Fruit fly (Drosophila melanogaster) whole organism, embryonic: Measurements from ENCODE around the gene CG17343.
A peak's percentile ranks its signal among the peaks of the same experiment; 100 is the strongest.

Experiments used
- Ada2b ChIP-seq: fragments of 200-800 bp; sonication (Bioruptor generic); IDR thresholded peaks from 2 replicates; pipeline ENCODE4 v1.3.6; 2022; ENCODE audit warnings: missing biosample characterization, missing genetic modification characterization
- Atf3 ChIP-seq: fragments of 200-800 bp; sonication (Bioruptor generic); optimal IDR thresholded peaks from 3 replicates; lab custom pipeline; 2016; ENCODE audit warnings: missing biosample characterization, missing genetic modification characterization
- CG10147 ChIP-seq: fragments of 200-800 bp; sonication (Bioruptor generic); optimal IDR thresholded peaks from 2 replicates; lab custom pipeline; 2019; ENCODE audit warnings: missing biosample characterization, mild to moderate bottlenecking, missing genetic modification characterization, moderate library complexity
- CG10267 ChIP-seq: fragments of 200-800 bp; sonication (Bioruptor generic); optimal IDR thresholded peaks from 2 replicates; lab custom pipeline; 2018; ENCODE audit warnings: missing biosample characterization, mild to moderate bottlenecking, missing genetic modification characterization, moderate library complexity
- CG11504 ChIP-seq: fragments of 200-800 bp; sonication (Bioruptor generic); optimal IDR thresholded peaks from 3 replicates; lab custom pipeline; 2019; ENCODE audit warnings: missing biosample characterization, mild to moderate bottlenecking, missing genetic modification characterization, moderate library complexity
- CG11560 ChIP-seq: fragments of 200-800 bp; sonication (Bioruptor generic); IDR thresholded peaks from 3 replicates; pipeline ENCODE4 v1.3.6; 2022; ENCODE audit warnings: missing biosample characterization, missing genetic modification characterization
- CG12219 ChIP-seq: fragments of 200-800 bp; sonication (Bioruptor generic); optimal IDR thresholded peaks from 3 replicates; lab custom pipeline; 2018; ENCODE audit warnings: missing biosample characterization, mild to moderate bottlenecking, missing genetic modification characterization
- CG12391 ChIP-seq: fragments of 200-800 bp; sonication (Bioruptor generic); optimal IDR thresholded peaks from 3 replicates; lab custom pipeline; 2018; ENCODE audit warnings: missing biosample characterization, mild to moderate bottlenecking, missing genetic modification characterization, moderate library complexity
- CG13287 ChIP-seq: fragments of 200-800 bp; sonication (Bioruptor generic); IDR thresholded peaks from 2 replicates; pipeline ENCODE4 v1.3.6; 2022; ENCODE audit warnings: missing biosample characterization, missing genetic modification characterization; ENCODE audit not compliant: partially characterized antibody
- CG13424 ChIP-seq: fragments of 200-800 bp; sonication (Bioruptor generic); optimal IDR thresholded peaks from 2 replicates; lab custom pipeline; 2019; ENCODE audit warnings: missing biosample characterization, mild to moderate bottlenecking, missing genetic modification characterization, moderate library complexity
- CG14860 ChIP-seq: fragments of 200-800 bp; sonication (Bioruptor generic); IDR thresholded peaks from 3 replicates; pipeline ENCODE4 v1.3.6; 2022; ENCODE audit warnings: missing biosample characterization, missing genetic modification characterization; ENCODE audit not compliant: partially characterized antibody
- CG15011 ChIP-seq: fragments of 200-800 bp; sonication (Bioruptor generic); optimal IDR thresholded peaks from 3 replicates; lab custom pipeline; 2018; ENCODE audit warnings: missing biosample characterization, mild to moderate bottlenecking, missing genetic modification characterization
- CG17328 ChIP-seq: fragments of 200-800 bp; sonication (Bioruptor generic); IDR thresholded peaks from 2 replicates; pipeline ENCODE4 v1.3.6; 2022; ENCODE audit warnings: missing biosample characterization, missing genetic modification characterization
- CG17359 ChIP-seq: fragments of 200-800 bp; sonication (Bioruptor generic); optimal IDR thresholded peaks from 3 replicates; lab custom pipeline; 2018; ENCODE audit warnings: missing biosample characterization, mild to moderate bottlenecking, missing genetic modification characterization, moderate library complexity
- CG17829 ChIP-seq: fragments of 200-800 bp; optimal IDR thresholded peaks from 2 replicates; lab custom pipeline; 2019; ENCODE audit warnings: missing biosample characterization, mild to moderate bottlenecking, missing genetic modification characterization, moderate library complexity
- CG18599 ChIP-seq: fragments of 200-800 bp; sonication (Bioruptor generic); optimal IDR thresholded peaks from 3 replicates; lab custom pipeline; 2017; ENCODE audit warnings: missing biosample characterization, missing genetic modification characterization, mild to moderate bottlenecking, moderate library complexity, missing genetic modification reagents
- CG2202 ChIP-seq: fragments of 200-800 bp; sonication (Bioruptor generic); optimal IDR thresholded peaks from 2 replicates; lab custom pipeline; 2018; ENCODE audit warnings: missing biosample characterization, mild to moderate bottlenecking, missing genetic modification characterization
- CG34224 ChIP-seq: fragments of 200-800 bp; sonication (Bioruptor generic); IDR thresholded peaks from 3 replicates; pipeline ENCODE4 v1.3.6; 2022; ENCODE audit warnings: missing biosample characterization, missing genetic modification characterization; ENCODE audit not compliant: partially characterized antibody
- CG34422 ChIP-seq: fragments of 200-800 bp; sonication (Bioruptor generic); IDR thresholded peaks from 3 replicates; pipeline ENCODE4 v1.3.6; 2022; ENCODE audit warnings: missing biosample characterization, missing genetic modification characterization
- CG7271 ChIP-seq: fragments of 200-800 bp; sonication (Bioruptor generic); optimal IDR thresholded peaks from 2 replicates; lab custom pipeline; 2018; ENCODE audit warnings: missing biosample characterization, mild to moderate bottlenecking, missing genetic modification characterization, moderate library complexity
- CG8281 ChIP-seq: fragments of 200-800 bp; sonication (Bioruptor generic); optimal IDR thresholded peaks from 2 replicates; lab custom pipeline; 2018; ENCODE audit warnings: missing biosample characterization, mild to moderate bottlenecking, missing genetic modification characterization, moderate library complexity
- CG8388 ChIP-seq: fragments of 200-800 bp; sonication (Bioruptor generic); optimal IDR thresholded peaks from 2 replicates; lab custom pipeline; 2019; ENCODE audit warnings: missing biosample characterization, mild to moderate bottlenecking, missing genetic modification characterization, moderate library complexity
- CG8478 ChIP-seq: fragments of >200 bp; optimal IDR thresholded peaks from 2 replicates; lab custom pipeline; 2018
- CG9797 ChIP-seq: fragments of 200-800 bp; sonication (Bioruptor generic); optimal IDR thresholded peaks from 3 replicates; lab custom pipeline; 2018; ENCODE audit warnings: missing biosample characterization, mild to moderate bottlenecking, missing genetic modification characterization
- CoRest ChIP-seq: fragments of 200-800 bp; sonication (Bioruptor generic); optimal IDR thresholded peaks from 3 replicates; lab custom pipeline; 2018; ENCODE audit warnings: missing biosample characterization, mild to moderate bottlenecking, missing genetic modification characterization, moderate library complexity
- D19A ChIP-seq: fragments of 200-800 bp; optimal IDR thresholded peaks from 3 replicates; lab custom pipeline; 2019; ENCODE audit warnings: missing biosample characterization, mild to moderate bottlenecking, missing genetic modification characterization, moderate library complexity
- Ets97D ChIP-seq: fragments of 200-800 bp; sonication (Bioruptor generic); optimal IDR thresholded peaks from 3 replicates; lab custom pipeline; 2016; ENCODE audit warnings: missing biosample characterization, missing genetic modification characterization
- Fer3 ChIP-seq: fragments of 200-800 bp; sonication (Bioruptor generic); optimal IDR thresholded peaks from 2 replicates; lab custom pipeline; 2018; ENCODE audit warnings: missing biosample characterization, mild to moderate bottlenecking, missing genetic modification characterization, moderate library complexity
- H15 ChIP-seq: fragments of 200-800 bp; sonication (Bioruptor generic); IDR thresholded peaks from 3 replicates; pipeline ENCODE4 v1.3.6; 2022; ENCODE audit warnings: missing biosample characterization, missing genetic modification characterization
- Lpt ChIP-seq: fragments of >200 bp; optimal IDR thresholded peaks from 2 replicates; lab custom pipeline; 2018; ENCODE audit warnings: missing biosample characterization, missing genetic modification characterization
- Nf-YC ChIP-seq: fragments of 200-800 bp; optimal IDR thresholded peaks from 3 replicates; lab custom pipeline; 2019; ENCODE audit warnings: missing biosample characterization, mild to moderate bottlenecking, missing genetic modification characterization, moderate library complexity
- Oaz ChIP-seq: fragments of 200-800 bp; sonication (Bioruptor generic); IDR thresholded peaks from 2 replicates; pipeline ENCODE4 v1.3.6; 2022; ENCODE audit warnings: missing biosample characterization, missing genetic modification characterization
- Ptx1 ChIP-seq: fragments of 200-800 bp; sonication (Bioruptor generic); IDR thresholded peaks from 2 replicates; pipeline ENCODE4 v1.3.6; 2022; ENCODE audit warnings: missing biosample characterization, missing genetic modification characterization
- Sox102F ChIP-seq: fragments of 200-800 bp; sonication (Bioruptor generic); optimal IDR thresholded peaks from 2 replicates; lab custom pipeline; 2018; ENCODE audit warnings: missing biosample characterization, mild to moderate bottlenecking, missing genetic modification characterization, moderate library complexity
- Stat92E ChIP-seq, 3 experiments: fragments of >200 bp in 2 of 3; fragments of 200-800 bp in 1 of 3; sonication (Bioruptor generic) in 1 of 3; optimal IDR thresholded peaks; 2 replicates each; lab custom pipeline; 2017 to 2019; ENCODE audit warnings: missing biosample characterization in 3 of 3, missing genetic modification characterization in 3 of 3, mild to moderate bottlenecking in 1 of 3, moderate library complexity in 1 of 3
- bowl ChIP-seq: fragments of 200-800 bp; sonication (Bioruptor generic); IDR thresholded peaks from 2 replicates; pipeline ENCODE4 v1.3.6; 2022; ENCODE audit warnings: missing biosample characterization, missing genetic modification characterization
- crc ChIP-seq: fragments of 200-800 bp; sonication (Bioruptor generic); optimal IDR thresholded peaks from 2 replicates; lab custom pipeline; 2016; ENCODE audit warnings: missing biosample characterization, missing genetic modification characterization
- danr ChIP-seq: fragments of 200-800 bp; sonication (Bioruptor generic); IDR thresholded peaks from 2 replicates; pipeline ENCODE4 v1.3.6; 2022; ENCODE audit warnings: missing biosample characterization, missing genetic modification characterization
- dimm ChIP-seq: fragments of 200-800 bp; sonication (Bioruptor generic); IDR thresholded peaks from 2 replicates; pipeline ENCODE4 v1.3.6; 2022; ENCODE audit warnings: missing biosample characterization, missing genetic modification characterization
- fu2 ChIP-seq: fragments of 200-800 bp; sonication (Bioruptor generic); optimal IDR thresholded peaks from 2 replicates; lab custom pipeline; 2016; ENCODE audit warnings: missing biosample characterization, missing genetic modification characterization
- jigr1 ChIP-seq: fragments of 200-800 bp; sonication (Bioruptor generic); IDR thresholded peaks from 3 replicates; pipeline ENCODE4 v1.3.6; 2022; ENCODE audit warnings: missing biosample characterization, missing genetic modification characterization
- nom ChIP-seq: fragments of 200-800 bp; sonication (Bioruptor generic); optimal IDR thresholded peaks from 2 replicates; lab custom pipeline; 2017; ENCODE audit warnings: missing biosample characterization, missing genetic modification characterization, mild to moderate bottlenecking, moderate library complexity, missing genetic modification reagents
- odd ChIP-seq: fragments of 200-800 bp; sonication (Bioruptor generic); optimal IDR thresholded peaks from 2 replicates; lab custom pipeline; 2017; ENCODE audit warnings: missing biosample characterization, mild to moderate bottlenecking, missing genetic modification characterization
- pzg ChIP-seq: fragments of 200-800 bp; sonication (Bioruptor generic); optimal IDR thresholded peaks from 3 replicates; lab custom pipeline; 2018; ENCODE audit warnings: missing biosample characterization, mild to moderate bottlenecking, missing genetic modification characterization, moderate library complexity
- slbo ChIP-seq: fragments of 200-800 bp; sonication (Bioruptor generic); IDR thresholded peaks from 2 replicates; pipeline ENCODE4 v1.3.6; 2022; ENCODE audit warnings: missing biosample characterization, missing genetic modification characterization
- stwl ChIP-seq: fragments of 200-800 bp; sonication (Bioruptor generic); optimal IDR thresholded peaks from 3 replicates; lab custom pipeline; 2018; ENCODE audit warnings: missing biosample characterization, mild to moderate bottlenecking, missing genetic modification characterization, moderate library complexity
- trem ChIP-seq: fragments of 200-800 bp; optimal IDR thresholded peaks from 3 replicates; lab custom pipeline; 2019; ENCODE audit warnings: missing biosample characterization, mild to moderate bottlenecking, missing genetic modification characterization, moderate library complexity
- unc-4 ChIP-seq: fragments of 200-800 bp; sonication (Bioruptor generic); IDR thresholded peaks from 2 replicates; pipeline ENCODE4 v1.3.6; 2022; ENCODE audit warnings: missing biosample characterization, missing genetic modification characterization; ENCODE audit not compliant: partially characterized antibody
- vvl ChIP-seq: fragments of 200-800 bp; sonication (Bioruptor generic); IDR thresholded peaks from 2 replicates; pipeline ENCODE4 v1.3.6; 2022; ENCODE audit warnings: missing biosample characterization, missing genetic modification characterization
- zen2 ChIP-seq: fragments of 200-800 bp; sonication (Bioruptor generic); IDR thresholded peaks from 3 replicates; pipeline ENCODE4 v1.3.6; 2022; ENCODE audit warnings: missing biosample characterization, missing genetic modification characterization; ENCODE audit not compliant: partially characterized antibody

Gene CG17343

DNA sequence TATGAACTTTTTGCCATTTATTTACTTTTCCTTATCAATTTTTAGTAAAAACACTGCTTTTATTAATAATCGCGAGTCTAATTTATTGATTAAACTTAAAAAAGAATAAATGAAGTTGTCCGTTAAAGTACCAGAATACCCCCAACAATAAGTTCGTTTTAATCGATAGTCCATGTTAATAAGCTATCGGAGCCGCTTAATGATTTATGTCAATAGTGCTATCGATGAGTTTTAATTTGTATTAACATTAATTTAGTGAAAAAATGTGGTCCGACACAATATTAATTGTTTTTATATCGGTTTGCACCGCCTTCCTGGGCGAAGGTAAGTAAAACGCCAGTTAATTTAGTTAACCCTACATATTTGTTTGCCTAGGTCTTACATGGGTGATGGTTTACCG lies 15.8 kb upstream of the CG17343 start, which contains the start of gene CG10470 (continued):
- no peak for TF ChIP-seq CG11560 (tag; lab: Robert Waterston, UW)
- TF ChIP-seq stwl (tag; lab: Kevin White, UChicago): peak; percentile 62
- TF ChIP-seq CG17829: peak; percentile 54
- peak; percentile 84 for TF ChIP-seq CG13287
- no peak for TF ChIP-seq CG2202 (tag; lab: Kevin White, UChicago)
- TF ChIP-seq Ptx1: no peak
- no peak for TF ChIP-seq crc (GFP tag; lab: Kevin White, UChicago)
- TF ChIP-seq CG10267: peak; percentile 69
- peak; percentile 34 for TF ChIP-seq CoRest (tag; lab: Kevin White, UChicago)
- TF ChIP-seq Sox102F (GFP tag; lab: Kevin White, UChicago): peak; percentile 18
- peak; percentile 28 for TF ChIP-seq Fer3 (tag; lab: Kevin White, UChicago)
- no peak for TF ChIP-seq CG7271 (tag; lab: Kevin White, UChicago)
- peak; percentile 19 for TF ChIP-seq Nf-YC (tag; lab: Kevin White, UChicago)
- TF ChIP-seq danr: no peak
- peak; percentile 81 for TF ChIP-seq unc-4 (GFP tag; lab: Robert Waterston, UW)
- TF ChIP-seq bowl (GFP tag; lab: Robert Waterston, UW): no peak
- TF ChIP-seq odd: no peak
- peak; percentile 28 for TF ChIP-seq CG17359 (tag; lab: Kevin White, UChicago)
- no peak for TF ChIP-seq CG8478 (lab: Kevin White, UChicago)
- no peak for TF ChIP-seq CG34422 (GFP tag; lab: Robert Waterston, UW)
- TF ChIP-seq CG12219 (GFP tag; lab: Kevin White, UChicago): no peak
- TF ChIP-seq CG11504 (tag; lab: Kevin White, UChicago): peak; percentile 55
- no peak for TF ChIP-seq trem (tag; lab: Kevin White, UChicago)
- TF ChIP-seq Atf3 (GFP tag; lab: Kevin White, UChicago): no peak
- TF ChIP-seq fu2: no peak
- TF ChIP-seq CG17328 (GFP tag; lab: Robert Waterston, UW): no peak
- TF ChIP-seq vvl (GFP tag; lab: Robert Waterston, UW): peak; percentile 53; the same call in 1 of the 2 replicates
- no peak for TF ChIP-seq Lpt (GFP tag; lab: Kevin White, UChicago)
- no peak for TF ChIP-seq dimm (GFP tag; lab: Robert Waterston, UW)
- TF ChIP-seq CG34224 (GFP tag; lab: Robert Waterston, UW): peak; percentile 84
- peak; percentile 70; the same call in 2 of the 3 replicates for TF ChIP-seq zen2 (GFP tag; lab: Robert Waterston, UW)
- TF ChIP-seq CG14860 (GFP tag; lab: Robert Waterston, UW): peak; percentile 79
- no peak for TF ChIP-seq jigr1 (GFP tag; lab: Robert Waterston, UW)
- TF ChIP-seq Ada2b (GFP tag; lab: Robert Waterston, UW): no peak
- TF ChIP-seq CG13424: peak; percentile 19
- no peak for TF ChIP-seq CG8281
- TF ChIP-seq nom (GFP tag; lab: Kevin White, UChicago): no peak
- no peak for TF ChIP-seq Stat92E (GFP tag; optimal IDR thresholded peaks at IDR 0.05; lab: Kevin White, UChicago)
- no peak for TF ChIP-seq H15
- TF ChIP-seq Ets97D (GFP tag; lab: Kevin White, UChicago): no peak
- TF ChIP-seq pzg (GFP tag; lab: Kevin White, UChicago): peak; percentile 46
- TF ChIP-seq CG15011 (GFP tag; lab: Kevin White, UChicago): no peak
- no peak for TF ChIP-seq slbo
- TF ChIP-seq CG12391: peak; percentile 49
- no peak for TF ChIP-seq CG9797 (GFP tag; lab: Kevin White, UChicago)
- TF ChIP-seq CG18599 (GFP tag; lab: Kevin White, UChicago): no peak
- TF ChIP-seq CG10147: peak; percentile 13
- TF ChIP-seq D19A (tag; lab: Kevin White, UChicago): peak; percentile 36
- no peak for TF ChIP-seq Oaz (GFP tag; lab: Robert Waterston, UW)
- TF ChIP-seq CG8388 (GFP tag; lab: Kevin White, UChicago): peak; percentile 28
